Worm (Caenorhabditis elegans) whole organism, L4 larva: ENCODE measurements around the gene klp-13.

Experiments
- R02D3.7 ChIP-seq: fragments of 150-350 bp; sonication (generic microtip); optimal IDR thresholded peaks from 3 replicates; lab custom pipeline; 2014; ENCODE audit warnings: missing biosample characterization, missing genetic modification characterization
- T26A8.4 ChIP-seq: fragments of 200-800 bp; sonication (Bioruptor generic); IDR thresholded peaks from 2 replicates; pipeline ENCODE4 v1.3.6; 2022; ENCODE audit warnings: missing genetic modification characterization, missing compliant biosample characterization
- ZK337.2 ChIP-seq: fragments of 200-800 bp; sonication (Bioruptor generic); IDR thresholded peaks from 2 replicates; pipeline ENCODE4 v1.3.6; 2022; ENCODE audit warnings: missing genetic modification reagents, missing genetic modification characterization, missing compliant biosample characterization
- ZK546.5 ChIP-seq, 2 experiments: sonication (generic microtip); optimal IDR thresholded peaks; 2 replicates each; lab custom pipeline; 2017; ENCODE audit warnings: missing biosample characterization in 2 of 2, missing genetic modification characterization in 2 of 2
- aha-1 ChIP-seq: fragments of 150-350 bp; peaks from one replicate; lab custom pipeline; 2014; ENCODE audit warnings: missing biosample characterization, missing genetic modification characterization
- ceh-28 ChIP-seq: fragments of 150-350 bp; optimal IDR thresholded peaks from 2 replicates; lab custom pipeline; 2014; ENCODE audit warnings: missing biosample characterization, missing genetic modification reagents, missing genetic modification characterization
- ceh-32 ChIP-seq: sonication (generic microtip); optimal IDR thresholded peaks from 2 replicates; lab custom pipeline; 2016; ENCODE audit warnings: mild to moderate bottlenecking, missing genetic modification characterization, missing compliant biosample characterization; ENCODE audit not compliant: poor library complexity
- ceh-44 ChIP-seq: fragments of 200-800 bp; sonication (Bioruptor generic); IDR thresholded peaks from 2 replicates; pipeline ENCODE4 v1.3.6; 2022; ENCODE audit warnings: missing genetic modification reagents, missing genetic modification characterization, missing compliant biosample characterization
- ceh-82 ChIP-seq: sonication (generic microtip); optimal IDR thresholded peaks from 2 replicates; lab custom pipeline; 2017; ENCODE audit warnings: missing biosample characterization, missing genetic modification characterization
- cey-2 ChIP-seq: sonication (generic microtip); optimal IDR thresholded peaks from 3 replicates; lab custom pipeline; 2017; ENCODE audit warnings: missing genetic modification characterization, mild to moderate bottlenecking, missing compliant biosample characterization, antibody characterized with exemption, borderline replicate concordance; ENCODE audit not compliant: insufficient read depth
- daf-16 ChIP-seq, 3 experiments: sonication (generic microtip); optimal IDR thresholded peaks; 2 replicates each; lab custom pipeline; 2016 to 2017; ENCODE audit warnings: missing genetic modification characterization in 3 of 3, missing genetic modification reagents in 3 of 3, mild to moderate bottlenecking in 2 of 3, missing compliant biosample characterization in 2 of 3, missing biosample characterization in 1 of 3, moderate library complexity in 1 of 3
- dmd-6 ChIP-seq: fragments of 200-800 bp; sonication (Bioruptor generic); IDR thresholded peaks from 2 replicates; pipeline ENCODE4 v1.3.6; 2022; ENCODE audit warnings: missing genetic modification reagents, missing genetic modification characterization, missing compliant biosample characterization
- dmd-8 ChIP-seq: fragments of 200-800 bp; sonication (Bioruptor generic); IDR thresholded peaks from 2 replicates; pipeline ENCODE4 v1.3.6; 2022; ENCODE audit warnings: missing genetic modification characterization, missing compliant biosample characterization
- duxl-1 ChIP-seq: sonication (generic microtip); optimal IDR thresholded peaks from 2 replicates; lab custom pipeline; 2016; ENCODE audit warnings: mild to moderate bottlenecking, missing genetic modification characterization, moderate library complexity, missing compliant biosample characterization; ENCODE audit not compliant: poor library complexity
- fkh-10 ChIP-seq: fragments of 150-350 bp; optimal IDR thresholded peaks from 2 replicates; lab custom pipeline; 2014; ENCODE audit warnings: missing biosample characterization, missing genetic modification reagents, missing genetic modification characterization
- gei-8 ChIP-seq: fragments of 200-800 bp; sonication (Bioruptor generic); optimal IDR thresholded peaks from 2 replicates; lab custom pipeline; 2018; ENCODE audit warnings: mild to moderate bottlenecking, missing genetic modification characterization, missing compliant biosample characterization
- hlh-11 ChIP-seq: fragments of 200-800 bp; sonication (Bioruptor generic); optimal IDR thresholded peaks from 2 replicates; lab custom pipeline; 2018; ENCODE audit warnings: mild to moderate bottlenecking, missing genetic modification characterization, missing compliant biosample characterization
- hlh-30 ChIP-seq: sonication (generic microtip); optimal IDR thresholded peaks from 2 replicates; lab custom pipeline; 2017; ENCODE audit warnings: antibody characterized with exemption, mild to moderate bottlenecking, missing genetic modification characterization, missing compliant biosample characterization; ENCODE audit not compliant: insufficient read depth
- hmg-1.1 ChIP-seq: fragments of 200-800 bp; sonication (Bioruptor generic); IDR thresholded peaks from 2 replicates; pipeline ENCODE4 v1.3.6; 2022; ENCODE audit warnings: missing genetic modification reagents, missing genetic modification characterization, missing compliant biosample characterization
- jun-1 ChIP-seq: fragments of 150-350 bp; optimal IDR thresholded peaks from 2 replicates; lab custom pipeline; 2014; ENCODE audit warnings: missing biosample characterization, missing genetic modification reagents, missing genetic modification characterization
- lin-1 ChIP-seq: fragments of 200-800 bp; sonication (Bioruptor generic); IDR thresholded peaks from 2 replicates; pipeline ENCODE4 v1.3.6; 2022; ENCODE audit warnings: missing genetic modification reagents, missing genetic modification characterization, missing compliant biosample characterization
- lin-13 ChIP-seq: fragments of 150-350 bp; optimal IDR thresholded peaks from 2 replicates; lab custom pipeline; 2014; ENCODE audit warnings: missing biosample characterization, missing genetic modification reagents, missing genetic modification characterization
- lin-15B ChIP-seq: fragments of 150-350 bp; sonication (generic microtip); optimal IDR thresholded peaks from 3 replicates; lab custom pipeline; 2014; ENCODE audit warnings: missing biosample characterization, missing genetic modification characterization
- lin-29 ChIP-seq: fragments of 200-800 bp; sonication (Bioruptor generic); IDR thresholded peaks from 2 replicates; pipeline ENCODE4 v1.3.6; 2022; ENCODE audit warnings: missing genetic modification reagents, missing genetic modification characterization, missing compliant biosample characterization
- lin-38 ChIP-seq: fragments of 200-800 bp; sonication (Bioruptor generic); IDR thresholded peaks from 2 replicates; pipeline ENCODE4 v1.3.6; 2022; ENCODE audit warnings: missing genetic modification reagents, missing genetic modification characterization, missing compliant biosample characterization
- lin-39 ChIP-seq: fragments of 150-350 bp; optimal IDR thresholded peaks from 2 replicates; lab custom pipeline; 2014; ENCODE audit warnings: missing biosample characterization, missing genetic modification reagents, missing genetic modification characterization
- lsy-2 ChIP-seq, 2 experiments: fragments of 150-350 bp in 1 of 2; sonication (generic microtip) in 1 of 2; optimal IDR thresholded peaks; 2 replicates each; lab custom pipeline; 2014 to 2017; ENCODE audit warnings: missing biosample characterization in 2 of 2, missing genetic modification characterization in 2 of 2
- mdl-1 ChIP-seq, 2 experiments: fragments of 150-350 bp in 1 of 2; sonication (generic microtip) in 1 of 2; optimal IDR thresholded peaks; 2 replicates each; lab custom pipeline; 2014 to 2017; ENCODE audit warnings: missing biosample characterization in 2 of 2, missing genetic modification characterization in 2 of 2
- mdt-29 ChIP-seq: fragments of 200-800 bp; sonication (Bioruptor generic); IDR thresholded peaks from 2 replicates; pipeline ENCODE4 v1.3.6; 2022; ENCODE audit warnings: missing genetic modification reagents, missing genetic modification characterization, missing compliant biosample characterization
- mes-2 ChIP-seq: sonication (generic microtip); optimal IDR thresholded peaks from 2 replicates; lab custom pipeline; 2016; ENCODE audit warnings: missing genotype, mild to moderate bottlenecking, missing genetic modification characterization, missing compliant biosample characterization; ENCODE audit not compliant: poor library complexity, severe bottlenecking
- mxl-2 ChIP-seq: fragments of 200-800 bp; sonication (Bioruptor generic); conservative IDR thresholded peaks from 2 replicates; pipeline ENCODE4 v1.3.6; 2022; ENCODE audit warnings: missing genetic modification reagents, missing genetic modification characterization, missing compliant biosample characterization
- nhr-10 ChIP-seq: fragments of 150-350 bp; optimal IDR thresholded peaks from 2 replicates; lab custom pipeline; 2014; ENCODE audit warnings: missing biosample characterization, missing genetic modification characterization
- nhr-102 ChIP-seq: sonication (generic microtip); optimal IDR thresholded peaks from 2 replicates; lab custom pipeline; 2016; ENCODE audit warnings: mild to moderate bottlenecking, missing genetic modification characterization, moderate library complexity, missing compliant biosample characterization
- nhr-11 ChIP-seq: fragments of 150-350 bp; optimal IDR thresholded peaks from 2 replicates; lab custom pipeline; 2014; ENCODE audit warnings: missing biosample characterization, missing genetic modification characterization
- nhr-25 ChIP-seq: sonication (generic microtip); optimal IDR thresholded peaks from 2 replicates; lab custom pipeline; 2017; ENCODE audit warnings: missing genetic modification characterization, mild to moderate bottlenecking, missing compliant biosample characterization, antibody characterized with exemption, moderate library complexity, borderline replicate concordance; ENCODE audit not compliant: insufficient read depth
- nhr-28 ChIP-seq: fragments of 150-350 bp; optimal IDR thresholded peaks from 2 replicates; lab custom pipeline; 2014; ENCODE audit warnings: missing biosample characterization, missing genetic modification characterization
- nhr-42 ChIP-seq: fragments of 200-800 bp; sonication (Bioruptor generic); IDR thresholded peaks from 2 replicates; pipeline ENCODE4 v1.3.6; 2022; ENCODE audit warnings: missing genetic modification characterization, missing compliant biosample characterization
- nhr-6 ChIP-seq: fragments of 150-350 bp; optimal IDR thresholded peaks from 2 replicates; lab custom pipeline; 2014; ENCODE audit warnings: missing biosample characterization, missing genetic modification characterization
- nhr-77 ChIP-seq: fragments of 150-350 bp; optimal IDR thresholded peaks from 2 replicates; lab custom pipeline; 2014; ENCODE audit warnings: missing biosample characterization, missing genetic modification characterization
- php-3 ChIP-seq: fragments of 200-800 bp; sonication (Bioruptor generic); IDR thresholded peaks from 2 replicates; pipeline ENCODE4 v1.3.6; 2022; ENCODE audit warnings: missing genetic modification reagents, missing genetic modification characterization, missing compliant biosample characterization
- pqm-1 ChIP-seq: sonication (generic microtip); optimal IDR thresholded peaks from 2 replicates; lab custom pipeline; 2017; ENCODE audit warnings: missing biosample characterization, missing genetic modification characterization
- rbr-2 ChIP-seq: sonication (generic microtip); optimal IDR thresholded peaks from 2 replicates; lab custom pipeline; 2016; ENCODE audit warnings: missing genotype, missing genetic modification characterization, missing compliant biosample characterization
- skn-1 ChIP-seq: fragments of 150-350 bp; optimal IDR thresholded peaks from 2 replicates; lab custom pipeline; 2014; ENCODE audit warnings: missing biosample characterization, missing genetic modification characterization
- snpc-4 ChIP-seq: fragments of 150-350 bp; optimal IDR thresholded peaks from 2 replicates; lab custom pipeline; 2014; ENCODE audit warnings: missing biosample characterization, missing genetic modification characterization
- tra-1 ChIP-seq: fragments of 200-800 bp; sonication (Bioruptor generic); IDR thresholded peaks from 2 replicates; pipeline ENCODE4 v1.3.6; 2022; ENCODE audit warnings: missing genetic modification reagents, missing genetic modification characterization, missing compliant biosample characterization
- zip-11 ChIP-seq: fragments of 200-800 bp; sonication (Bioruptor generic); IDR thresholded peaks from 2 replicates; pipeline ENCODE4 v1.3.6; 2022; ENCODE audit warnings: missing genetic modification characterization, missing compliant biosample characterization
- zip-2 ChIP-seq: fragments of 150-350 bp; optimal IDR thresholded peaks from 2 replicates; lab custom pipeline; 2014; ENCODE audit warnings: missing biosample characterization, missing genetic modification characterization
- ztf-11 ChIP-seq: fragments of 150-350 bp; optimal IDR thresholded peaks from 2 replicates; lab custom pipeline; 2014; ENCODE audit warnings: missing biosample characterization, missing genetic modification characterization

klp-13 gene

DNA sequence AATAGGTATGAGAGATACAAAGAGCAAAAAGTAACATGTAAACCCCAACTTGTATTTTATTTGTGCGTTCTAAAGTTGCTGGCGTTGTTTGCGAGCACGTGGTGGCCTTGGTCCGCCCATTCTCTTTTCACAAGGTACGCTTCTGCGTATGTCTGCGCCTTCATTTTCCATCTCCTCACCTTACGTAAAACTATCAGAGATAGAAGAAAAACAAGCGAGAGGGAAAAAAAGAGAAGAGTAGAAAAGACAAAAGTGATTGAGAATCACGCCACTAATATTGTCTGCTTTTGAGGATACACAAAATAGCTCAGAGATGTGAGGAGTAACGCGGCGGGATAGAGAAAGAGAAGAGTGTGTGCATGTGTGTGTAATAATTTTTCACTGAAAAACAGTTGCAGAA lies 42.6 kb upstream of the klp-13 start (continued):
- TF ChIP-seq daf-16 (GFP tag; optimal IDR thresholded peaks at IDR 0.05; lab: Kevin White, UChicago), result peak in 1 of 2 experiments; percentile 93
- peak; percentile 37 for TF ChIP-seq daf-16 (tag; optimal IDR thresholded peaks at IDR 0.05; lab: Kevin White, UChicago)
- TF ChIP-seq hlh-30, result peak; percentile 87
- peak; percentile 82 for TF ChIP-seq hlh-11 (tag; lab: Kevin White, UChicago)
- no peak for TF ChIP-seq nhr-102 (tag; lab: Kevin White, UChicago)
- TF ChIP-seq zip-11 (GFP tag; lab: Robert Waterston, UW), result no peak
- TF ChIP-seq nhr-6 (tag; lab: Kevin White, UChicago), result no peak
- TF ChIP-seq hmg-1.1 (GFP tag; lab: Robert Waterston, UW), result no peak
- no peak for TF ChIP-seq skn-1 (tag; lab: Kevin White, UChicago)
- TF ChIP-seq ztf-11 (tag; lab: Kevin White, UChicago), result no peak
- no peak for TF ChIP-seq R02D3.7 (tag; lab: Kevin White, UChicago)
- TF ChIP-seq nhr-25 (tag; lab: Kevin White, UChicago), result no peak
- no peak for TF ChIP-seq cey-2 (tag; lab: Kevin White, UChicago)
- peak; percentile 34 for TF ChIP-seq nhr-77 (tag; lab: Kevin White, UChicago)
- no peak for TF ChIP-seq ZK337.2 (GFP tag; lab: Robert Waterston, UW)
- TF ChIP-seq duxl-1, result no peak
- no peak for TF ChIP-seq rbr-2 (tag; lab: Kevin White, UChicago)
- TF ChIP-seq mes-2 (tag; lab: Kevin White, UChicago), result no peak
- 0 out of 2 replicates have a peak, but pooled peaks have one; percentile 29 for TF ChIP-seq tra-1

DNA sequence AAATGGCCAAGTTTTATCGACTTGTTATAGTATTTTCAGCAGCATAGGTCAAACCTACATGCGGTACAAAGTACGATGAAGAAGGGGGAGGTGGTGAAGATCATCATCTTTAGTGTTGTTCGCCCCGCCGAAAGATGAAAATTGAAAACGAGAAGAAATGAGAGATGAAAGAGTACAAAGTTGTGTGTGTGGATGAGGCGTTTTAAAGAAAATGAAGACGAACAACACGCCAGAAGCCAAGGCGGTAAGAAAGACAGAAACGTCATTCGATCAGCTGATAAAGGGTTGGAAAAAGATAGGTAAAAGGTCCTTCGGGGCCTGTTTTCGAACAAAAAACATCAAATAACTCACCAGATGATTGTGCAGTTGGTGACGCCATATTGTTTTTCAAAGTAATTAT lies 40.9 kb upstream of the klp-13 start:
- TF ChIP-seq zip-11 (GFP tag; lab: Robert Waterston, UW) (no peak), lin-1 (GFP tag; lab: Robert Waterston, UW) (no peak), T26A8.4 (GFP tag; lab: Robert Waterston, UW) (no peak), nhr-28 (tag; lab: Kevin White, UChicago) (peak; percentile 9), lsy-2 (tag; optimal IDR thresholded peaks at IDR 0.05; lab: Kevin White, UChicago) (peak in 1 of 2 experiments; percentile 11), fkh-10 (no peak), mdl-1 (tag; optimal IDR thresholded peaks at IDR 0.05; lab: Kevin White, UChicago) (no peak), ceh-28 (no peak), ceh-82 (no peak), nhr-6 (tag; lab: Kevin White, UChicago) (no peak), ceh-32 (tag; lab: Kevin White, UChicago) (no peak), dmd-8 (GFP tag; lab: Robert Waterston, UW) (no peak), daf-16 (GFP tag; optimal IDR thresholded peaks at IDR 0.05; lab: Kevin White, UChicago) (peak in 1 of 2 experiments; percentile 78), daf-16 (tag; optimal IDR thresholded peaks at IDR 0.05; lab: Kevin White, UChicago) (no peak), lin-15B (tag; lab: Kevin White, UChicago) (no peak), hlh-30 (peak; percentile 31), gei-8 (GFP tag; lab: Kevin White, UChicago) (no peak), php-3 (GFP tag; lab: Robert Waterston, UW) (no peak), zip-2 (tag; lab: Kevin White, UChicago) (no peak), nhr-42 (GFP tag; lab: Robert Waterston, UW) (no peak), lin-13 (GFP tag; lab: Kevin White, UChicago) (no peak), nhr-10 (tag; lab: Kevin White, UChicago) (no peak), ZK546.5 (tag; optimal IDR thresholded peaks at IDR 0.05; lab: Kevin White, UChicago) (no peak), pqm-1 (tag; lab: Kevin White, UChicago) (no peak), lin-29 (GFP tag; lab: Robert Waterston, UW) (no peak), mxl-2 (GFP tag; lab: Robert Waterston, UW) (no peak), dmd-6 (GFP tag; lab: Robert Waterston, UW) (0 out of 2 replicates have a peak, but pooled peaks have one; percentile 8), hmg-1.1 (GFP tag; lab: Robert Waterston, UW) (no peak), ceh-44 (GFP tag; lab: Robert Waterston, UW) (no peak), lin-39 (tag; lab: Kevin White, UChicago) (no peak), nhr-11 (tag; lab: Kevin White, UChicago) (peak; percentile 37), jun-1 (no peak), hlh-11 (tag; lab: Kevin White, UChicago) (peak; percentile 72), aha-1 (tag; lab: Kevin White, UChicago) (peak; percentile 88), lin-38 (GFP tag; lab: Robert Waterston, UW) (no peak), mdt-29 (GFP tag; lab: Robert Waterston, UW) (no peak), snpc-4 (tag; lab: Kevin White, UChicago) (no peak)
